Fruit fly (Drosophila melanogaster) whole organism, adult: ENCODE measurements around the gene CG43248.

ENCODE experiments used
- CG11617 ChIP-seq: fragments of 200-800 bp; sonication (Bioruptor generic); optimal IDR thresholded peaks from 2 replicates; lab custom pipeline; 2017; ENCODE audit warnings: mild to moderate bottlenecking, missing biosample characterization, missing genetic modification reagents, missing genetic modification characterization
- CG12768 ChIP-seq: fragments of 200-800 bp; sonication (Bioruptor generic); optimal IDR thresholded peaks from 2 replicates; lab custom pipeline; 2017; ENCODE audit warnings: missing biosample characterization, missing genetic modification characterization, mild to moderate bottlenecking, moderate library complexity, missing genetic modification reagents
- CG14711 ChIP-seq: fragments of 200-800 bp; sonication (Bioruptor generic); optimal IDR thresholded peaks from 2 replicates; lab custom pipeline; 2018; ENCODE audit warnings: missing biosample characterization, mild to moderate bottlenecking, missing genetic modification characterization, moderate library complexity
- CG1620 ChIP-seq: fragments of 200-800 bp; sonication (Bioruptor generic); optimal IDR thresholded peaks from 2 replicates; lab custom pipeline; 2016; ENCODE audit warnings: missing biosample characterization, missing genetic modification characterization
- CG33017 ChIP-seq: fragments of 200-800 bp; sonication (Bioruptor generic); optimal IDR thresholded peaks from 2 replicates; lab custom pipeline; 2018; ENCODE audit warnings: missing biosample characterization, mild to moderate bottlenecking, missing genetic modification characterization, moderate library complexity
- CG5204 ChIP-seq: fragments of 200-800 bp; sonication (Bioruptor generic); optimal IDR thresholded peaks from 2 replicates; lab custom pipeline; 2016; ENCODE audit warnings: missing biosample characterization, missing genetic modification characterization
- CG7045 ChIP-seq: fragments of 200-800 bp; sonication (Bioruptor generic); optimal IDR thresholded peaks from 2 replicates; lab custom pipeline; 2017; ENCODE audit warnings: missing biosample characterization, mild to moderate bottlenecking, missing genetic modification characterization
- CG7101 ChIP-seq: fragments of 200-800 bp; sonication (Bioruptor generic); optimal IDR thresholded peaks from 2 replicates; lab custom pipeline; 2018; ENCODE audit warnings: missing biosample characterization, mild to moderate bottlenecking, missing genetic modification characterization, moderate library complexity
- Clk ChIP-seq: fragments of 200-800 bp; sonication (Bioruptor generic); optimal IDR thresholded peaks from 2 replicates; lab custom pipeline; 2017; ENCODE audit warnings: missing biosample characterization, missing genetic modification characterization
- Crg-1 ChIP-seq: fragments of 200-800 bp; sonication (Bioruptor generic); optimal IDR thresholded peaks from 2 replicates; lab custom pipeline; 2016; ENCODE audit warnings: missing biosample characterization, missing genetic modification characterization
- Hr96 ChIP-seq: fragments of 200-800 bp; sonication (Bioruptor generic); optimal IDR thresholded peaks from 2 replicates; lab custom pipeline; 2016; ENCODE audit warnings: missing biosample characterization, missing genetic modification characterization
- Mnt ChIP-seq: fragments of 200-800 bp; sonication (Bioruptor generic); optimal IDR thresholded peaks from 2 replicates; lab custom pipeline; 2016; ENCODE audit warnings: missing biosample characterization, mild to moderate bottlenecking, missing genetic modification characterization
- bab1 ChIP-seq: fragments of 200-800 bp; sonication (Bioruptor generic); optimal IDR thresholded peaks from 3 replicates; lab custom pipeline; 2019; ENCODE audit warnings: missing biosample characterization, mild to moderate bottlenecking, missing genetic modification characterization, moderate library complexity
- cic ChIP-seq: fragments of 200-800 bp; sonication (Bioruptor generic); optimal IDR thresholded peaks from 2 replicates; lab custom pipeline; 2017; ENCODE audit warnings: missing biosample characterization, mild to moderate bottlenecking, missing genetic modification characterization, moderate library complexity
- cnc ChIP-seq, 2 experiments: fragments of >200 bp; optimal IDR thresholded peaks; 2 replicates each; lab custom pipeline; 2017
- kay ChIP-seq: fragments of 200-800 bp; sonication (Bioruptor generic); peaks from one replicate; lab custom pipeline; 2016; ENCODE audit warnings: missing biosample characterization, missing genetic modification characterization, borderline replicate concordance
- ovo ChIP-seq: fragments of 200-800 bp; sonication (Bioruptor generic); optimal IDR thresholded peaks from 2 replicates; lab custom pipeline; 2016; ENCODE audit warnings: missing biosample characterization, missing genetic modification characterization
- pad ChIP-seq: fragments of 200-800 bp; sonication (Bioruptor generic); optimal IDR thresholded peaks from 3 replicates; lab custom pipeline; 2017; ENCODE audit warnings: missing biosample characterization, missing genetic modification characterization, mild to moderate bottlenecking, moderate library complexity, missing genetic modification reagents
- tj ChIP-seq: fragments of 200-800 bp; sonication (Bioruptor generic); optimal IDR thresholded peaks from 3 replicates; lab custom pipeline; 2017; ENCODE audit warnings: missing biosample characterization, mild to moderate bottlenecking, missing genetic modification characterization, moderate library complexity
- toe ChIP-seq: fragments of 200-800 bp; sonication (Bioruptor generic); optimal IDR thresholded peaks from 2 replicates; lab custom pipeline; 2016; ENCODE audit warnings: missing biosample characterization, missing genetic modification characterization

Gene CG43248

DNA sequence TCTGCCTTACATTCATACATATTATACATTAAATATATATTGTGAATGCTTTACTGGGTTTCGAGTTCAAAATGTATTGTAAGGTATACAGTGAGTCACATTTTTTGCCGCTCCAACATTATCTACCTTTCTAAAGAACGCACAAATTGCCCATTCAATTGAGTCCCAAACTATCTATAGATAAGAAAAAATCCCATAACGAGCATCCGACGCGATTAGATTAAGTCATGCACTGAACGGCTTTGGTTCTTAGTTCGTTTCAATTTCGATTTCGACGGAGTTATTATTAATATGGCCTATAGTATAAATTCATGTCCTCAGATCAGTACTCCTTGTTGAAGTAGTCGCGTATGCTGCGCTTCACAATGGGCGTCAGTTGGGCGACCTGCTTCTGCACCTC, 13.8 kb downstream of the CG43248 start:
- TF ChIP-seq cic (GFP tag; lab: Kevin White, UChicago) (peak; percentile 12), kay (GFP tag; lab: Kevin White, UChicago) (peak; percentile 50), CG14711 (no peak)

- no peak for TF ChIP-seq toe (GFP tag; lab: Kevin White, UChicago)
- no peak for TF ChIP-seq CG11617 (GFP tag; lab: Kevin White, UChicago)
- no peak for TF ChIP-seq CG12768 (GFP tag; lab: Kevin White, UChicago)
- TF ChIP-seq CG14711 = no peak
- TF ChIP-seq tj = no peak
- TF ChIP-seq ovo (GFP tag; lab: Kevin White, UChicago) = no peak
- no peak for TF ChIP-seq cic (GFP tag; lab: Kevin White, UChicago)
These were observed 14.3 kb downstream of the CG43248 start, which contains the start of gene CG13454 for dm6 chr3L:15516956-15517355. Gene CG13454, minus strand, starts transcription at chr3L:15517056.

DNA sequence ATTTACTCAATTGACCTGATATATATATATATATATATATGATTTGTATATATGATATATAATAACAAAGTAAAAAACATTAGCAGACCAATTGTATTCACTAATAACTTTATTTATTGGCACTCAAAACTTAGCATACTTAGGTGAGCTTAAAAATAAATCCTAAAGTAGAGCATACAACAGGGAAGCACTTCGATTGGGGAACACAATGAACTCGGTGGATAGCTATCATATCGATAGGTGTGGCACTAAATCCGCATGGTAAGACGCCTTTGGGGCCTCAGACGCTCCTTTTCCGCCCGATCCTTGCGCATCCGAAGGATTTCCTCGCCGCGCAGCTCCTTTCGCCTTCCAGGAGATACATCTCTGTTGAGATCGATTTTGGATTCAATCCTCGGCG, 14.8 kb downstream of the CG43248 start:
- TF ChIP-seq tj (no peak), CG7045 (no peak), pad (GFP tag; lab: Kevin White, UChicago) (no peak), CG7101 (no peak), ovo (GFP tag; lab: Kevin White, UChicago) (no peak), CG1620 (GFP tag; lab: Kevin White, UChicago) (no peak), bab1 (GFP tag; lab: Kevin White, UChicago) (no peak), Crg-1 (GFP tag; lab: Kevin White, UChicago) (no peak), Hr96 (GFP tag; lab: Kevin White, UChicago) (no peak), cnc (optimal IDR thresholded peaks at IDR 0.05; lab: Kevin White, UChicago) (no peak), kay (GFP tag; lab: Kevin White, UChicago) (no peak), CG5204 (GFP tag; lab: Kevin White, UChicago) (no peak), cic (GFP tag; lab: Kevin White, UChicago) (no peak), Mnt (GFP tag; lab: Kevin White, UChicago) (no peak), CG12768 (GFP tag; lab: Kevin White, UChicago) (no peak), toe (GFP tag; lab: Kevin White, UChicago) (no peak), CG14711 (no peak), CG33017 (tag; lab: Kevin White, UChicago) (no peak), Clk (GFP tag; lab: Kevin White, UChicago) (no peak), CG11617 (GFP tag; lab: Kevin White, UChicago) (no peak)

DNA sequence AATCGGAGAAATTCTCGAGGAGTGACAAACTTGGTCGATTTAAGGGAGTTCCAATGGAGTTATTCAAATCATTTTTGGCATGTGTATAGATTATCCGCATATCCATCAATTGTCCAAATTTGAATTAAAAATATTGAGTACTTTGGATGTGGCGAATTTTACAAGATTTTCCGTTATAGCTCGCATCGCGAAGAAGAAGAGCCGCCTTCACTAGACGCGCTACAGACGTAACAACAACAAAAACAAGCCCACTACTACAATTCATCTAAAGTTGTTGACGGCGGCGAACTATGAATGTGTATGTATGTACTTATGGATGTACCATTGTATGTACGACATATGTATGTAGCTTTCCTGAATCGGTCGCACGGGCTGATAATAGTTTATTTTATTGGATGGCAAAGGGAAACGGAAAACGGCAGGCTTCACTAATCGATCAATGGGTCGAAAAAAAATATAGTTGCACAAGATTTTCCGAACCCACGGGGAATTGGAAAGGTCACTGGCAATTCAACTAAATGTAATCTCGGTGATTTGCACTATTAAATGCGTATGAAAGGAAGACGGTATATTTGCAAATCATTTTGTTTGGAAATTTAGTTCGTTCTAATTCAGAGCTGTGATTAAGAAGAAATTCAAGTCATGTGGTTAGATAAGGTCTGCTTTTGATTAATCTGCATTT, 16.3 kb downstream of the CG43248 start:
- no peak for TF ChIP-seq Clk (GFP tag; lab: Kevin White, UChicago)
- peak; percentile 26 for TF ChIP-seq tj
- peak; percentile 91 for TF ChIP-seq kay (GFP tag; lab: Kevin White, UChicago)
- TF ChIP-seq CG11617 (GFP tag; lab: Kevin White, UChicago) = no peak
- TF ChIP-seq CG12768 (GFP tag; lab: Kevin White, UChicago) = no peak
- TF ChIP-seq CG14711 = no peak
- no peak for TF ChIP-seq CG7101
- peak in 1 of 2 experiments; percentile 59 for TF ChIP-seq cnc (optimal IDR thresholded peaks at IDR 0.05; lab: Kevin White, UChicago)
- no peak for TF ChIP-seq bab1 (GFP tag; lab: Kevin White, UChicago)
- no peak for TF ChIP-seq CG5204 (GFP tag; lab: Kevin White, UChicago)
- TF ChIP-seq Crg-1 (GFP tag; lab: Kevin White, UChicago) = no peak
- no peak for TF ChIP-seq CG7045
- no peak for TF ChIP-seq ovo (GFP tag; lab: Kevin White, UChicago)
- TF ChIP-seq Mnt (GFP tag; lab: Kevin White, UChicago) = peak; percentile 82
- TF ChIP-seq CG33017 (tag; lab: Kevin White, UChicago) = no peak
- TF ChIP-seq cic (GFP tag; lab: Kevin White, UChicago) = peak; percentile 99
- no peak for TF ChIP-seq toe (GFP tag; lab: Kevin White, UChicago)
- TF ChIP-seq pad (GFP tag; lab: Kevin White, UChicago) = no peak
- no peak for TF ChIP-seq Hr96 (GFP tag; lab: Kevin White, UChicago)
- no peak for TF ChIP-seq CG1620 (GFP tag; lab: Kevin White, UChicago)

DNA sequence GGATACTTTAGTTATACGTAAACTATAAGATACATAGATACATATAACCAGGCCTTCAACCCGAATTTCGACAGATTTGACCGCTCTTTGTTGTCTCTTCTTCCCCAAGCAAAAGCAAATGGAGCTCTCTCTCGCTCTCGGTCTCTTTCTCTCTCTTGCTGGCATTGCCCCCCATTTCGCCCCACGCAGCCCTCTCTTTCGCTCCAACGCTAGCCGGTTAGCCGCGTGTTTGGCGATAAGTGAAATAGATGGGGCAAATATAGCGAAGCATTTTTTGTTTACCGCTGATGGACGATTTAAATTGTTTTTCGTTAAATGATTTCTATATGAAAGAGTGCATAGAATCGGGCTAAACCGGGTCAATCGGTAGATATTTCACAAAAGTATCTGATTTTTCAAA, 16.9 kb downstream of the CG43248 start:
- no peak for TF ChIP-seq Clk (GFP tag; lab: Kevin White, UChicago)
- TF ChIP-seq tj = peak; percentile 58
- peak; percentile 98 for TF ChIP-seq Mnt (GFP tag; lab: Kevin White, UChicago)
- no peak for TF ChIP-seq CG7045

DNA sequence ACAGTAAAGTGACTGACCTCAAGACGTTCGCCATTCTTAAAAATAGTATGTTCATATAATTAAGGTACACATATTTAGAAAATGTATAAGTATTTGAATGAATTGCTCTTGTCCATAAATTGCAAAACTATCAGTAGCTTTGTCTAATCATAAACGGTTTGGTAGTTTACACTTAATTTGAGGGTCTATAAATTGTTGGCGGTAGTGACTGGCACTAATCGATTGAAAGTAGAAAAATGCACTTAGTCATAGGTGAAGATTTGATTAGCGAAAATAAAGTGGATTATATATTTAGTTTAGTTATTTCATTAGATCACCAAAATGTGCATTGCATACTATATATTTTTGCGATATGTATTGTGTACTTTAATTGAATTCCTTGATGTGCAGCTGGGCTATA, 17.5 kb downstream of the CG43248 start:
- TF ChIP-seq kay (GFP tag; lab: Kevin White, UChicago) (peak; percentile 66), tj (no peak), toe (GFP tag; lab: Kevin White, UChicago) (no peak), CG1620 (GFP tag; lab: Kevin White, UChicago) (no peak), Clk (GFP tag; lab: Kevin White, UChicago) (no peak), Crg-1 (GFP tag; lab: Kevin White, UChicago) (no peak), bab1 (GFP tag; lab: Kevin White, UChicago) (no peak), cnc (optimal IDR thresholded peaks at IDR 0.05; lab: Kevin White, UChicago) (peak in 1 of 2 experiments; percentile 63), CG11617 (GFP tag; lab: Kevin White, UChicago) (no peak), CG7045 (no peak), pad (GFP tag; lab: Kevin White, UChicago) (no peak), CG7101 (no peak)
